Worm (Caenorhabditis elegans): ENCODE data around the gene hlh-8.

DNA sequence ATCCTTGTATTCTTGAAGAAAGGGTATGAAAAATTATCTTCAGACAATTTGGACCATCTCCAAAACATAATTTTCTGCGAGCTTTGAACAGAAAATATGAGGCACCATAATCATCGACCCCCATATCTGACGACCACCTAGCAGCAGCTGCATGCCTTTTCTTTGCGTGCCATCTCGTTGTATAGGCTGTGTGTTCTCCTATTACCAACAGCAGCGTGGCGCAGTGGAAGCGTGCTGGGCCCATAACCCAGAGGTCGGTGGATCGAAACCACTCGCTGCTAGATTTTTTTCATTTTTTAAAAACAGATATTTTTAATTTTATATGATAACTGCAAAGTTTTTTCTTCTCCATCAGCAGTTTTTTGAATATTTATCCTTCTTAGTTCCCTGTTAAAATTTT lies 39.7 kb downstream of the hlh-8 start:
- peak; percentile 5 for TF ChIP-seq ces-1 (GFP tag; optimal IDR thresholded peaks at IDR 0.05)
- TF ChIP-seq mep-1 (tag; optimal IDR thresholded peaks at IDR 0.05) = peak; percentile 4
- TF ChIP-seq elt-1 (tag; optimal IDR thresholded peaks at IDR 0.05; ENCODE audit: borderline replicate concordance, insufficient read depth) = no peak
- TF ChIP-seq lin-13 (tag; optimal IDR thresholded peaks at IDR 0.05) = peak; percentile 76
- TF ChIP-seq tbx-8 (GFP tag; optimal IDR thresholded peaks at IDR 0.05) = peak; percentile 79
- peak; percentile 19 for TF ChIP-seq ztf-11 (tag; optimal IDR thresholded peaks at IDR 0.05)
- TF ChIP-seq blmp-1 (tag; optimal IDR thresholded peaks at IDR 0.05) = no peak
- peak; percentile 71 for TF ChIP-seq lin-32 (GFP tag; optimal IDR thresholded peaks at IDR 0.05)
